Worm (Caenorhabditis elegans) whole organism, young adult: Measurements from ENCODE around the gene ZK822.1.

Experiments
- B0035.1 ChIP-seq: sonication (generic microtip); optimal IDR thresholded peaks from 2 replicates; lab custom pipeline; 2016; ENCODE audit warnings: missing genetic modification characterization, mild to moderate bottlenecking, missing compliant biosample characterization, missing genotype, missing genetic modification reagents
- F37B4.10 ChIP-seq: fragments of 200-800 bp; sonication (Bioruptor generic); IDR thresholded peaks from 2 replicates; pipeline ENCODE4 v1.3.6; 2022; ENCODE audit warnings: missing genetic modification characterization, missing compliant biosample characterization
- ama-1 ChIP-seq, 3 experiments: fragments of 150-350 bp in 1 of 3; sonication (generic microtip) in 2 of 3; optimal IDR thresholded peaks; 2 replicates each; lab custom pipeline; 2014 to 2018; ENCODE audit warnings: missing biosample characterization in 2 of 3, missing genetic modification characterization in 2 of 3, missing genetic modification reagents in 2 of 3
- ceh-91 ChIP-seq: fragments of 200-800 bp; sonication (Bioruptor generic); IDR thresholded peaks from 2 replicates; pipeline ENCODE4 v1.3.6; 2022; ENCODE audit warnings: missing genetic modification reagents, missing genetic modification characterization, missing compliant biosample characterization
- chd-7 ChIP-seq: sonication (generic microtip); optimal IDR thresholded peaks from 2 replicates; lab custom pipeline; 2016; ENCODE audit warnings: mild to moderate bottlenecking, missing genetic modification characterization, moderate library complexity, missing compliant biosample characterization
- die-1 ChIP-seq: sonication (generic microtip); optimal IDR thresholded peaks from 2 replicates; lab custom pipeline; 2016; ENCODE audit warnings: missing genotype, mild to moderate bottlenecking, missing genetic modification characterization, missing compliant biosample characterization
- him-1 ChIP-seq: sonication (generic microtip); optimal IDR thresholded peaks from 2 replicates; lab custom pipeline; 2016; ENCODE audit warnings: missing genotype, missing genetic modification reagents, missing genetic modification characterization, missing compliant biosample characterization
- mcd-1 ChIP-seq: fragments of 200-800 bp; sonication (Bioruptor generic); IDR thresholded peaks from 2 replicates; pipeline ENCODE4 v1.3.6; 2022; ENCODE audit warnings: missing genetic modification reagents, missing genetic modification characterization, missing compliant biosample characterization
- nfya-2 ChIP-seq: fragments of 200-800 bp; sonication (Bioruptor generic); IDR thresholded peaks from 2 replicates; pipeline ENCODE4 v1.3.6; 2022; ENCODE audit warnings: missing genetic modification reagents, missing genetic modification characterization, missing compliant biosample characterization
- nfyb-1 ChIP-seq: fragments of 200-800 bp; sonication (Bioruptor generic); IDR thresholded peaks from 2 replicates; pipeline ENCODE4 v1.3.6; 2022; ENCODE audit warnings: missing genetic modification reagents, missing genetic modification characterization, missing compliant biosample characterization
- pbrm-1 ChIP-seq: fragments of 200-800 bp; sonication (Bioruptor generic); IDR thresholded peaks from 2 replicates; pipeline ENCODE4 v1.3.6; 2022; ENCODE audit warnings: missing genetic modification reagents, missing genetic modification characterization, missing compliant biosample characterization
- pha-4 ChIP-seq: fragments of 150-350 bp; sonication (generic microtip); optimal IDR thresholded peaks from 2 replicates; lab custom pipeline; 2014; ENCODE audit warnings: missing biosample characterization, missing genetic modification reagents, missing genetic modification characterization

ce11 chrIV:11917886-11918285 lies 4.0 kb downstream of the ZK822.1 start:
- TF ChIP-seq F37B4.10 (no peak), mcd-1 (GFP tag; lab: Robert Waterston, UW) (no peak), nfya-2 (GFP tag; lab: Robert Waterston, UW) (no peak), pbrm-1 (GFP tag; lab: Robert Waterston, UW) (no peak), him-1 (tag; lab: Kevin White, UChicago) (no peak), ama-1 (optimal IDR thresholded peaks at IDR 0.05; lab: Kevin White, UChicago) (no peak), ama-1 (GFP tag; optimal IDR thresholded peaks at IDR 0.05; lab: Kevin White, UChicago) (no peak), chd-7 (tag; lab: Kevin White, UChicago) (no peak), die-1 (tag; lab: Kevin White, UChicago) (no peak), nfyb-1 (GFP tag; lab: Robert Waterston, UW) (no peak), ceh-91 (GFP tag; lab: Robert Waterston, UW) (no peak), B0035.1 (tag; lab: Kevin White, UChicago) (no peak), pha-4 (tag; lab: Kevin White, UChicago) (no peak)
